Fruit fly (Drosophila melanogaster) whole organism, embryonic: ENCODE results near the gene CG11436.
A peak's percentile ranks its signal among the peaks of the same experiment; 100 is the strongest.

ENCODE experiments used
- Ada2b ChIP-seq: fragments of 200-800 bp; sonication (Bioruptor generic); IDR thresholded peaks from 2 replicates; pipeline ENCODE4 v1.3.6; 2022; ENCODE audit warnings: missing biosample characterization, missing genetic modification characterization
- Antp ChIP-seq: fragments of 200-800 bp; sonication (Bioruptor generic); optimal IDR thresholded peaks from 3 replicates; lab custom pipeline; 2016; ENCODE audit warnings: missing biosample characterization, missing genetic modification characterization
- Atf6 ChIP-seq: fragments of 200-800 bp; sonication (Bioruptor generic); IDR thresholded peaks from 2 replicates; pipeline ENCODE4 v1.3.6; 2022; ENCODE audit warnings: missing biosample characterization, missing genetic modification characterization
- BtbVII ChIP-seq: fragments of 200-800 bp; sonication (Bioruptor generic); optimal IDR thresholded peaks from 3 replicates; lab custom pipeline; 2017; ENCODE audit warnings: missing biosample characterization, mild to moderate bottlenecking, missing genetic modification characterization
- CG11504 ChIP-seq: fragments of 200-800 bp; sonication (Bioruptor generic); optimal IDR thresholded peaks from 3 replicates; lab custom pipeline; 2019; ENCODE audit warnings: missing biosample characterization, mild to moderate bottlenecking, missing genetic modification characterization, moderate library complexity
- CG17385 ChIP-seq: fragments of 200-800 bp; sonication (Bioruptor generic); optimal IDR thresholded peaks from 3 replicates; lab custom pipeline; 2018; ENCODE audit warnings: missing biosample characterization, mild to moderate bottlenecking, missing genetic modification characterization
- CG17802 ChIP-seq: fragments of 200-800 bp; sonication (Bioruptor generic); optimal IDR thresholded peaks from 2 replicates; lab custom pipeline; 2018; ENCODE audit warnings: missing biosample characterization, mild to moderate bottlenecking, missing genetic modification characterization, moderate library complexity
- CG30020 ChIP-seq: fragments of 200-800 bp; optimal IDR thresholded peaks from 2 replicates; lab custom pipeline; 2019; ENCODE audit warnings: missing biosample characterization, mild to moderate bottlenecking, missing genetic modification characterization, moderate library complexity
- CG32772 ChIP-seq: fragments of 200-800 bp; sonication (Bioruptor generic); IDR thresholded peaks from 2 replicates; pipeline ENCODE4 v1.3.6; 2022; ENCODE audit warnings: missing biosample characterization, missing genetic modification characterization
- CG4424 ChIP-seq: fragments of 200-800 bp; sonication (Bioruptor generic); optimal IDR thresholded peaks from 3 replicates; lab custom pipeline; 2016; ENCODE audit warnings: missing biosample characterization, missing genetic modification characterization
- CG4707 ChIP-seq: fragments of 200-800 bp; sonication (Bioruptor generic); optimal IDR thresholded peaks from 2 replicates; lab custom pipeline; 2018; ENCODE audit warnings: missing biosample characterization, mild to moderate bottlenecking, missing genetic modification characterization, moderate library complexity
- CG6689 ChIP-seq: fragments of 200-800 bp; sonication (Bioruptor generic); IDR thresholded peaks from 2 replicates; pipeline ENCODE4 v1.3.6; 2022; ENCODE audit warnings: missing biosample characterization, missing genetic modification characterization
- CG7556 ChIP-seq: fragments of 200-800 bp; sonication (Bioruptor generic); optimal IDR thresholded peaks from 2 replicates; lab custom pipeline; 2017; ENCODE audit warnings: missing biosample characterization, mild to moderate bottlenecking, missing genetic modification characterization
- CG8281 ChIP-seq: fragments of 200-800 bp; sonication (Bioruptor generic); optimal IDR thresholded peaks from 2 replicates; lab custom pipeline; 2018; ENCODE audit warnings: missing biosample characterization, mild to moderate bottlenecking, missing genetic modification characterization, moderate library complexity
- CG8359 ChIP-seq: fragments of 200-800 bp; sonication (Bioruptor generic); optimal IDR thresholded peaks from 2 replicates; lab custom pipeline; 2017; ENCODE audit warnings: missing biosample characterization, mild to moderate bottlenecking, missing genetic modification characterization, borderline replicate concordance
- CG8388 ChIP-seq: fragments of 200-800 bp; sonication (Bioruptor generic); optimal IDR thresholded peaks from 2 replicates; lab custom pipeline; 2019; ENCODE audit warnings: missing biosample characterization, mild to moderate bottlenecking, missing genetic modification characterization, moderate library complexity
- CG9437 ChIP-seq: fragments of 200-800 bp; sonication (Bioruptor generic); optimal IDR thresholded peaks from 2 replicates; lab custom pipeline; 2018; ENCODE audit warnings: missing biosample characterization, mild to moderate bottlenecking, missing genetic modification characterization
- CoRest ChIP-seq: fragments of 200-800 bp; sonication (Bioruptor generic); optimal IDR thresholded peaks from 3 replicates; lab custom pipeline; 2018; ENCODE audit warnings: missing biosample characterization, mild to moderate bottlenecking, missing genetic modification characterization, moderate library complexity
- D ChIP-seq, 2 experiments: fragments of 200-800 bp in 1 of 2; fragments of >200 bp in 1 of 2; sonication (Bioruptor generic) in 1 of 2; optimal IDR thresholded peaks; 2 replicates in 1 of 2; 3 replicates in 1 of 2; lab custom pipeline; 2017; ENCODE audit warnings: mild to moderate bottlenecking in 1 of 2, missing biosample characterization in 1 of 2, missing genetic modification characterization in 1 of 2, missing genetic modification reagents in 1 of 2
- Dip3 ChIP-seq: fragments of 200-800 bp; sonication (Bioruptor generic); optimal IDR thresholded peaks from 3 replicates; lab custom pipeline; 2016; ENCODE audit warnings: missing biosample characterization, missing genetic modification characterization
- E2f1 ChIP-seq: fragments of 200-800 bp; sonication (Bioruptor generic); IDR thresholded peaks from 2 replicates; pipeline ENCODE4 v1.3.6; 2022; ENCODE audit warnings: missing biosample characterization, missing genetic modification characterization
- Gsc ChIP-seq: fragments of 200-800 bp; sonication (Bioruptor generic); IDR thresholded peaks from 2 replicates; pipeline ENCODE4 v1.3.6; 2022; ENCODE audit warnings: missing biosample characterization, missing genetic modification characterization
- Hr3 ChIP-seq: fragments of 200-800 bp; sonication (Bioruptor generic); optimal IDR thresholded peaks from 3 replicates; lab custom pipeline; 2016; ENCODE audit warnings: missing biosample characterization, missing genetic modification characterization
- Max ChIP-seq: fragments of 200-800 bp; sonication (Bioruptor generic); optimal IDR thresholded peaks from 2 replicates; lab custom pipeline; 2016; ENCODE audit warnings: missing biosample characterization, mild to moderate bottlenecking, missing genetic modification characterization
- Nf-YB ChIP-seq: fragments of 200-800 bp; sonication (Bioruptor generic); optimal IDR thresholded peaks from 3 replicates; lab custom pipeline; 2019; ENCODE audit warnings: missing biosample characterization, mild to moderate bottlenecking, missing genetic modification characterization, moderate library complexity
- Oli ChIP-seq: fragments of 200-800 bp; sonication (Bioruptor generic); optimal IDR thresholded peaks from 2 replicates; lab custom pipeline; 2018; ENCODE audit warnings: missing biosample characterization, mild to moderate bottlenecking, missing genetic modification characterization, moderate library complexity
- PHDP ChIP-seq: fragments of 200-800 bp; sonication (Bioruptor generic); optimal IDR thresholded peaks from 3 replicates; lab custom pipeline; 2018; ENCODE audit warnings: missing biosample characterization, mild to moderate bottlenecking, missing genetic modification characterization, moderate library complexity
- Spps ChIP-seq: fragments of 200-800 bp; sonication (Bioruptor generic); optimal IDR thresholded peaks from 2 replicates; lab custom pipeline; 2018; ENCODE audit warnings: missing biosample characterization, mild to moderate bottlenecking, missing genetic modification characterization
- Ssrp ChIP-seq: fragments of 200-800 bp; sonication (Bioruptor generic); optimal IDR thresholded peaks from 2 replicates; lab custom pipeline; 2018; ENCODE audit warnings: missing biosample characterization, mild to moderate bottlenecking, missing genetic modification characterization, moderate library complexity
- Xrp1 ChIP-seq: fragments of 200-800 bp; sonication (Bioruptor generic); IDR thresholded peaks from 2 replicates; pipeline ENCODE4 v1.3.6; 2022; ENCODE audit warnings: missing biosample characterization, missing genetic modification characterization
- bab2 ChIP-seq: fragments of 200-800 bp; sonication (Bioruptor generic); optimal IDR thresholded peaks from 2 replicates; lab custom pipeline; 2016; ENCODE audit warnings: missing biosample characterization, missing genetic modification characterization
- br ChIP-seq: fragments of >200 bp; optimal IDR thresholded peaks from 2 replicates; lab custom pipeline; 2017
- bsh ChIP-seq, 2 experiments: fragments of 200-800 bp; sonication (Bioruptor generic); optimal IDR thresholded peaks; 2 replicates each; lab custom pipeline; 2017 to 2018; ENCODE audit warnings: mild to moderate bottlenecking in 2 of 2, missing biosample characterization in 2 of 2, missing genetic modification characterization in 2 of 2, moderate library complexity in 1 of 2
- cato ChIP-seq: fragments of 200-800 bp; sonication (Bioruptor generic); optimal IDR thresholded peaks from 2 replicates; lab custom pipeline; 2016; ENCODE audit warnings: missing biosample characterization, missing genetic modification characterization, borderline replicate concordance
- croc ChIP-seq: fragments of 200-800 bp; sonication (Bioruptor generic); conservative IDR thresholded peaks from 3 replicates; pipeline ENCODE4 v1.3.6; 2022; ENCODE audit warnings: missing biosample characterization, missing genetic modification characterization
- fd3F ChIP-seq: fragments of 200-800 bp; sonication (Bioruptor generic); optimal IDR thresholded peaks from 2 replicates; lab custom pipeline; 2018; ENCODE audit warnings: missing biosample characterization, mild to moderate bottlenecking, missing genetic modification characterization, moderate library complexity
- gce ChIP-seq: fragments of 200-800 bp; sonication (Bioruptor generic); IDR thresholded peaks from 3 replicates; pipeline ENCODE4 v1.3.6; 2022; ENCODE audit warnings: missing biosample characterization, missing genetic modification characterization
- hb ChIP-seq: fragments of 200-800 bp; sonication (Bioruptor generic); IDR thresholded peaks from 3 replicates; pipeline ENCODE4 v1.3.6; 2022; ENCODE audit warnings: missing biosample characterization, missing genetic modification characterization; ENCODE audit not compliant: partially characterized antibody
- kni ChIP-seq: fragments of 200-800 bp; sonication (Bioruptor generic); optimal IDR thresholded peaks from 3 replicates; lab custom pipeline; 2017; ENCODE audit warnings: mild to moderate bottlenecking, missing biosample characterization, missing genetic modification reagents, missing genetic modification characterization
- lov ChIP-seq, 2 experiments: fragments of 200-800 bp in 1 of 2; fragments of >200 bp in 1 of 2; sonication (Bioruptor generic) in 1 of 2; IDR thresholded peaks in 1 of 2; optimal IDR thresholded peaks in 1 of 2; 2 replicates in 1 of 2; 3 replicates in 1 of 2; pipeline versions ENCODE4 v1.3.6 to Lab custom; 2017 to 2022; ENCODE audit warnings: missing biosample characterization in 1 of 2, missing genetic modification characterization in 1 of 2
- maf-S ChIP-seq: fragments of 200-800 bp; sonication (Bioruptor generic); optimal IDR thresholded peaks from 2 replicates; lab custom pipeline; 2016; ENCODE audit warnings: missing biosample characterization, missing genetic modification characterization
- pnt ChIP-seq: fragments of 200-800 bp; sonication (Bioruptor generic); optimal IDR thresholded peaks from 3 replicates; lab custom pipeline; 2016; ENCODE audit warnings: missing biosample characterization, missing genetic modification characterization
- ro ChIP-seq: fragments of 200-800 bp; sonication (Bioruptor generic); IDR thresholded peaks from 2 replicates; pipeline ENCODE4 v1.3.6; 2022; ENCODE audit warnings: missing biosample characterization, missing genetic modification characterization
- scrt ChIP-seq: fragments of 200-800 bp; sonication (Bioruptor generic); optimal IDR thresholded peaks from 2 replicates; lab custom pipeline; 2018; ENCODE audit warnings: missing biosample characterization, mild to moderate bottlenecking, missing genetic modification characterization, moderate library complexity
- sima ChIP-seq: fragments of 200-800 bp; sonication (Bioruptor generic); optimal IDR thresholded peaks from 2 replicates; lab custom pipeline; 2016; ENCODE audit warnings: missing biosample characterization, missing genetic modification characterization
- slou ChIP-seq: fragments of 200-800 bp; sonication (Bioruptor generic); optimal IDR thresholded peaks from 3 replicates; lab custom pipeline; 2016; ENCODE audit warnings: missing biosample characterization, missing genetic modification characterization
- slp2 ChIP-seq: fragments of 200-800 bp; sonication (Bioruptor generic); optimal IDR thresholded peaks from 2 replicates; lab custom pipeline; 2016; ENCODE audit warnings: missing biosample characterization, missing genetic modification characterization
- tin ChIP-seq: fragments of 200-800 bp; sonication (Bioruptor generic); optimal IDR thresholded peaks from 3 replicates; lab custom pipeline; 2016; ENCODE audit warnings: missing biosample characterization, missing genetic modification characterization
- usp ChIP-seq: fragments of >200 bp; optimal IDR thresholded peaks from 2 replicates; lab custom pipeline; 2017; ENCODE audit warnings: missing biosample characterization, missing genetic modification characterization
- yki ChIP-seq: fragments of >200 bp; optimal IDR thresholded peaks from 3 replicates; lab custom pipeline; 2018

Gene CG11436

dm6 chrX:4581769-4582168, 30.1 kb upstream of the CG11436 start (continued):
- TF ChIP-seq D (optimal IDR thresholded peaks at IDR 0.05; lab: Kevin White, UChicago) (no peak), D (GFP tag; optimal IDR thresholded peaks at IDR 0.05; lab: Kevin White, UChicago) (peak; percentile 55), Oli (tag; lab: Kevin White, UChicago) (peak; percentile 51), CG17802 (peak; percentile 43), bab2 (GFP tag; lab: Kevin White, UChicago) (peak; percentile 12), Ssrp (tag; lab: Kevin White, UChicago) (peak; percentile 63), CG6689 (GFP tag; lab: Robert Waterston, UW) (peak; percentile 49), fd3F (no peak), tin (GFP tag; lab: Kevin White, UChicago) (peak; percentile 45), CG9437 (GFP tag; lab: Kevin White, UChicago) (no peak), Hr3 (GFP tag; lab: Kevin White, UChicago) (peak; percentile 20), bsh (GFP tag; optimal IDR thresholded peaks at IDR 0.05; lab: Kevin White, UChicago) (peak in 1 of 2 experiments; percentile 82), CG4707 (GFP tag; lab: Kevin White, UChicago) (no peak), CG11504 (tag; lab: Kevin White, UChicago) (peak; percentile 62), gce (GFP tag; lab: Robert Waterston, UW) (no peak), CG8281 (tag; lab: Kevin White, UChicago) (no peak), CG32772 (GFP tag; lab: Robert Waterston, UW) (peak; percentile 23; the same call in 1 of the 2 replicates), Xrp1 (GFP tag; lab: Robert Waterston, UW) (peak; percentile 73), BtbVII (GFP tag; lab: Kevin White, UChicago) (no peak), Dip3 (GFP tag; lab: Kevin White, UChicago) (no peak), ro (GFP tag; lab: Robert Waterston, UW) (no peak; the same call in 1 of the 2 replicates), usp (GFP tag; lab: Kevin White, UChicago) (no peak), Atf6 (GFP tag; lab: Robert Waterston, UW) (no peak), CG30020 (tag; lab: Kevin White, UChicago) (no peak), CG7556 (GFP tag; lab: Kevin White, UChicago) (peak; percentile 27), kni (peak; percentile 21), PHDP (tag; lab: Kevin White, UChicago) (peak; percentile 18), hb (no peak), Spps (peak; percentile 32), Antp (GFP tag; lab: Kevin White, UChicago) (peak; percentile 1), slou (no peak), slp2 (peak; percentile 27), CG8388 (GFP tag; lab: Kevin White, UChicago) (peak; percentile 51), Ada2b (GFP tag; lab: Robert Waterston, UW) (0 out of 2 replicates have a peak, but pooled peaks have one; percentile 19), Nf-YB (GFP tag; lab: Kevin White, UChicago) (peak; percentile 52), pnt (GFP tag; lab: Kevin White, UChicago) (peak; percentile 22), CoRest (peak; percentile 43), maf-S (GFP tag; lab: Kevin White, UChicago) (no peak), Max (GFP tag; lab: Kevin White, UChicago) (no peak), CG17385 (GFP tag; lab: Kevin White, UChicago) (peak; percentile 28), scrt (GFP tag; lab: Kevin White, UChicago) (no peak), croc (GFP tag; lab: Robert Waterston, UW) (peak; percentile 34; the same call in 1 of the 3 replicates), Gsc (no peak), sima (GFP tag; lab: Kevin White, UChicago) (no peak), lov (optimal IDR thresholded peaks at IDR 0.05; lab: Kevin White, UChicago) (no peak), lov (GFP tag; IDR thresholded peaks at IDR 0.05; lab: Robert Waterston, UW) (no peak), br (lab: Kevin White, UChicago) (no peak), CG8359 (GFP tag; lab: Kevin White, UChicago) (no peak), CG4424 (GFP tag; lab: Kevin White, UChicago) (peak; percentile 39), cato (GFP tag; lab: Kevin White, UChicago) (peak; percentile 12), E2f1 (GFP tag; lab: Robert Waterston, UW) (peak; percentile 45), yki (lab: Kevin White, UChicago) (no peak)
